Fruit fly (Drosophila melanogaster) whole organism, embryonic: ENCODE measurements around the gene CG10959.

Experiments
- Aef1 ChIP-seq: fragments of 200-800 bp; sonication (Bioruptor generic); IDR thresholded peaks from 3 replicates; pipeline ENCODE4 v1.3.6; 2022; ENCODE audit warnings: missing biosample characterization, missing genetic modification characterization
- CG10209 ChIP-seq: fragments of 200-800 bp; sonication (Bioruptor generic); optimal IDR thresholded peaks from 3 replicates; lab custom pipeline; 2017; ENCODE audit warnings: missing biosample characterization, mild to moderate bottlenecking, missing genetic modification characterization, missing genetic modification reagents
- CG1024 ChIP-seq: fragments of 200-800 bp; sonication (Bioruptor generic); IDR thresholded peaks from 2 replicates; pipeline ENCODE4 v1.3.6; 2022; ENCODE audit warnings: missing biosample characterization, missing genetic modification characterization
- CG13424 ChIP-seq: fragments of 200-800 bp; sonication (Bioruptor generic); optimal IDR thresholded peaks from 2 replicates; lab custom pipeline; 2019; ENCODE audit warnings: missing biosample characterization, mild to moderate bottlenecking, missing genetic modification characterization, moderate library complexity
- CG13775 ChIP-seq: fragments of 200-800 bp; sonication (Bioruptor generic); optimal IDR thresholded peaks from 3 replicates; lab custom pipeline; 2017; ENCODE audit warnings: missing biosample characterization, mild to moderate bottlenecking, missing genetic modification characterization
- CG14667 ChIP-seq: fragments of 200-800 bp; sonication (Bioruptor generic); IDR thresholded peaks from 2 replicates; pipeline ENCODE4 v1.3.6; 2022; ENCODE audit warnings: missing biosample characterization, missing genetic modification characterization
- CG14965 ChIP-seq: fragments of 200-800 bp; sonication (Bioruptor generic); optimal IDR thresholded peaks from 2 replicates; lab custom pipeline; 2016; ENCODE audit warnings: missing biosample characterization, missing genetic modification characterization, borderline replicate concordance
- CG15601 ChIP-seq: fragments of 200-800 bp; sonication (Bioruptor generic); optimal IDR thresholded peaks from 3 replicates; lab custom pipeline; 2019; ENCODE audit warnings: missing biosample characterization, mild to moderate bottlenecking, missing genetic modification characterization, moderate library complexity
- CG15696 ChIP-seq: fragments of 200-800 bp; sonication (Bioruptor generic); optimal IDR thresholded peaks from 2 replicates; lab custom pipeline; 2019; ENCODE audit warnings: missing biosample characterization, mild to moderate bottlenecking, missing genetic modification characterization, moderate library complexity
- CG3065 ChIP-seq: fragments of 200-800 bp; sonication (Bioruptor generic); optimal IDR thresholded peaks from 2 replicates; lab custom pipeline; 2016; ENCODE audit warnings: missing biosample characterization, missing genetic modification characterization
- CG32767 ChIP-seq: fragments of 200-800 bp; sonication (Bioruptor generic); IDR thresholded peaks from 2 replicates; pipeline ENCODE4 v1.3.6; 2022; ENCODE audit warnings: missing biosample characterization, missing genetic modification characterization
- CG33557 ChIP-seq: fragments of 200-800 bp; sonication (Bioruptor generic); optimal IDR thresholded peaks from 2 replicates; lab custom pipeline; 2019; ENCODE audit warnings: missing biosample characterization, mild to moderate bottlenecking, missing genetic modification characterization, moderate library complexity
- CG6683 ChIP-seq: fragments of 200-800 bp; sonication (Bioruptor generic); optimal IDR thresholded peaks from 2 replicates; lab custom pipeline; 2017; ENCODE audit warnings: missing biosample characterization, mild to moderate bottlenecking, missing genetic modification characterization, missing genetic modification reagents
- CG8765 ChIP-seq: fragments of 200-800 bp; sonication (Bioruptor generic); IDR thresholded peaks from 2 replicates; pipeline ENCODE4 v1.3.6; 2022; ENCODE audit warnings: missing biosample characterization, missing genetic modification characterization
- CG9437 ChIP-seq: fragments of 200-800 bp; sonication (Bioruptor generic); optimal IDR thresholded peaks from 2 replicates; lab custom pipeline; 2018; ENCODE audit warnings: missing biosample characterization, mild to moderate bottlenecking, missing genetic modification characterization
- CrebB ChIP-seq: fragments of 200-800 bp; sonication (Bioruptor generic); optimal IDR thresholded peaks from 3 replicates; lab custom pipeline; 2018; ENCODE audit warnings: missing biosample characterization, mild to moderate bottlenecking, missing genetic modification characterization
- Dip2 ChIP-seq: fragments of 200-800 bp; sonication (Bioruptor generic); IDR thresholded peaks from 2 replicates; pipeline ENCODE4 v1.3.6; 2022; ENCODE audit warnings: missing biosample characterization, missing genetic modification characterization
- Eip74EF ChIP-seq, 2 experiments: fragments of 200-800 bp in 1 of 2; fragments of >200 bp in 1 of 2; sonication (Bioruptor generic) in 1 of 2; optimal IDR thresholded peaks; 2 replicates each; lab custom pipeline; 2017 to 2019; ENCODE audit warnings: missing biosample characterization in 2 of 2, missing genetic modification characterization in 2 of 2, mild to moderate bottlenecking in 1 of 2, moderate library complexity in 1 of 2
- Hr39 ChIP-seq: fragments of >200 bp; optimal IDR thresholded peaks from 2 replicates; lab custom pipeline; 2017
- Hr51 ChIP-seq, 2 experiments: fragments of 200-800 bp; sonication (Bioruptor generic); optimal IDR thresholded peaks; 2 replicates in 1 of 2; 3 replicates in 1 of 2; lab custom pipeline; 2016 to 2018; ENCODE audit warnings: missing biosample characterization in 2 of 2, missing genetic modification characterization in 2 of 2, mild to moderate bottlenecking in 1 of 2, moderate library complexity in 1 of 2
- Lhr ChIP-seq: fragments of 200-800 bp; sonication (Bioruptor generic); optimal IDR thresholded peaks from 3 replicates; lab custom pipeline; 2017; ENCODE audit warnings: mild to moderate bottlenecking, missing biosample characterization, missing genetic modification reagents, missing genetic modification characterization
- Mes4 ChIP-seq: fragments of 200-800 bp; sonication (Bioruptor generic); optimal IDR thresholded peaks from 2 replicates; lab custom pipeline; 2016; ENCODE audit warnings: missing biosample characterization, missing genetic modification characterization
- Nf-YC ChIP-seq: fragments of 200-800 bp; optimal IDR thresholded peaks from 3 replicates; lab custom pipeline; 2019; ENCODE audit warnings: missing biosample characterization, mild to moderate bottlenecking, missing genetic modification characterization, moderate library complexity
- NfI ChIP-seq: fragments of 200-800 bp; sonication (Bioruptor generic); optimal IDR thresholded peaks from 3 replicates; lab custom pipeline; 2018; ENCODE audit warnings: missing biosample characterization, mild to moderate bottlenecking, missing genetic modification characterization, moderate library complexity
- Pdp1 ChIP-seq, 2 experiments: fragments of 200-800 bp; sonication (Bioruptor generic); optimal IDR thresholded peaks; 3 replicates each; lab custom pipeline; 2016; ENCODE audit warnings: missing biosample characterization in 2 of 2, missing genetic modification characterization in 2 of 2, mild to moderate bottlenecking in 1 of 2, moderate library complexity in 1 of 2
- Poxn ChIP-seq: fragments of 200-800 bp; sonication (Bioruptor generic); IDR thresholded peaks from 2 replicates; pipeline ENCODE4 v1.3.6; 2022; ENCODE audit warnings: missing biosample characterization, missing genetic modification characterization
- Rfx ChIP-seq: fragments of 200-800 bp; sonication (Bioruptor generic); IDR thresholded peaks from 2 replicates; pipeline ENCODE4 v1.3.6; 2022; ENCODE audit warnings: missing biosample characterization, missing genetic modification characterization
- Rx ChIP-seq: fragments of 200-800 bp; sonication (Bioruptor generic); IDR thresholded peaks from 2 replicates; pipeline ENCODE4 v1.3.6; 2022; ENCODE audit warnings: missing biosample characterization, missing genetic modification characterization
- Sry-δ ChIP-seq: fragments of 200-800 bp; sonication (Bioruptor generic); optimal IDR thresholded peaks from 2 replicates; lab custom pipeline; 2016; ENCODE audit warnings: missing biosample characterization, missing genetic modification characterization
- Trl ChIP-seq, 3 experiments: fragments of >200 bp in 2 of 3; fragments of 200-800 bp in 1 of 3; sonication (Bioruptor generic) in 1 of 3; optimal IDR thresholded peaks; 2 replicates in 1 of 3; 3 replicates in 2 of 3; lab custom pipeline; 2016 to 2017; ENCODE audit warnings: missing biosample characterization in 1 of 3, missing genetic modification characterization in 1 of 3
- abd-A ChIP-seq: fragments of 200-800 bp; sonication (Bioruptor generic); optimal IDR thresholded peaks from 3 replicates; lab custom pipeline; 2019; ENCODE audit warnings: missing biosample characterization, mild to moderate bottlenecking, missing genetic modification characterization, moderate library complexity
- aop ChIP-seq: fragments of 200-800 bp; sonication (Bioruptor generic); IDR thresholded peaks from 2 replicates; pipeline ENCODE4 v1.3.6; 2022; ENCODE audit warnings: missing biosample characterization, missing genetic modification characterization
- ase ChIP-seq: fragments of 200-800 bp; sonication (Bioruptor generic); IDR thresholded peaks from 3 replicates; pipeline ENCODE4 v1.3.6; 2022; ENCODE audit warnings: missing biosample characterization, missing genetic modification characterization
- ash1 ChIP-seq: fragments of 200-800 bp; sonication (Bioruptor generic); optimal IDR thresholded peaks from 2 replicates; lab custom pipeline; 2018; ENCODE audit warnings: missing biosample characterization, mild to moderate bottlenecking, missing genetic modification characterization
- chn ChIP-seq: fragments of 200-800 bp; sonication (Bioruptor generic); optimal IDR thresholded peaks from 2 replicates; lab custom pipeline; 2016; ENCODE audit warnings: missing biosample characterization, missing genetic modification characterization
- esg ChIP-seq: fragments of 200-800 bp; sonication (Bioruptor generic); conservative IDR thresholded peaks from 2 replicates; pipeline ENCODE4 v1.3.6; 2022; ENCODE audit warnings: missing biosample characterization, missing genetic modification characterization
- eyg ChIP-seq: fragments of 200-800 bp; sonication (Bioruptor generic); optimal IDR thresholded peaks from 3 replicates; lab custom pipeline; 2016; ENCODE audit warnings: missing biosample characterization, missing genetic modification characterization
- fd102C ChIP-seq: fragments of 200-800 bp; sonication (Bioruptor generic); optimal IDR thresholded peaks from 2 replicates; lab custom pipeline; 2018; ENCODE audit warnings: missing biosample characterization, mild to moderate bottlenecking, missing genetic modification characterization, moderate library complexity
- ftz-f1 ChIP-seq: fragments of 200-800 bp; sonication (Bioruptor generic); optimal IDR thresholded peaks from 2 replicates; lab custom pipeline; 2016; ENCODE audit warnings: missing biosample characterization, missing genetic modification characterization
- gfzf ChIP-seq: fragments of 200-800 bp; sonication (Bioruptor generic); optimal IDR thresholded peaks from 2 replicates; lab custom pipeline; 2016; ENCODE audit warnings: missing biosample characterization, mild to moderate bottlenecking, missing genetic modification characterization, moderate library complexity
- grau ChIP-seq: fragments of 200-800 bp; optimal IDR thresholded peaks from 3 replicates; lab custom pipeline; 2019; ENCODE audit warnings: missing biosample characterization, mild to moderate bottlenecking, missing genetic modification characterization, moderate library complexity
- knrl ChIP-seq: fragments of 200-800 bp; sonication (Bioruptor generic); IDR thresholded peaks from 3 replicates; pipeline ENCODE4 v1.3.6; 2022; ENCODE audit warnings: missing biosample characterization, missing genetic modification characterization; ENCODE audit not compliant: partially characterized antibody
- pros ChIP-seq: fragments of 200-800 bp; sonication (Bioruptor generic); optimal IDR thresholded peaks from 3 replicates; lab custom pipeline; 2019; ENCODE audit warnings: missing biosample characterization, mild to moderate bottlenecking, missing genetic modification characterization, moderate library complexity
- sd ChIP-seq: fragments of 200-800 bp; sonication (Bioruptor generic); optimal IDR thresholded peaks from 3 replicates; lab custom pipeline; 2018; ENCODE audit warnings: missing biosample characterization, mild to moderate bottlenecking, missing genetic modification characterization, moderate library complexity

Gene CG10959

DNA sequence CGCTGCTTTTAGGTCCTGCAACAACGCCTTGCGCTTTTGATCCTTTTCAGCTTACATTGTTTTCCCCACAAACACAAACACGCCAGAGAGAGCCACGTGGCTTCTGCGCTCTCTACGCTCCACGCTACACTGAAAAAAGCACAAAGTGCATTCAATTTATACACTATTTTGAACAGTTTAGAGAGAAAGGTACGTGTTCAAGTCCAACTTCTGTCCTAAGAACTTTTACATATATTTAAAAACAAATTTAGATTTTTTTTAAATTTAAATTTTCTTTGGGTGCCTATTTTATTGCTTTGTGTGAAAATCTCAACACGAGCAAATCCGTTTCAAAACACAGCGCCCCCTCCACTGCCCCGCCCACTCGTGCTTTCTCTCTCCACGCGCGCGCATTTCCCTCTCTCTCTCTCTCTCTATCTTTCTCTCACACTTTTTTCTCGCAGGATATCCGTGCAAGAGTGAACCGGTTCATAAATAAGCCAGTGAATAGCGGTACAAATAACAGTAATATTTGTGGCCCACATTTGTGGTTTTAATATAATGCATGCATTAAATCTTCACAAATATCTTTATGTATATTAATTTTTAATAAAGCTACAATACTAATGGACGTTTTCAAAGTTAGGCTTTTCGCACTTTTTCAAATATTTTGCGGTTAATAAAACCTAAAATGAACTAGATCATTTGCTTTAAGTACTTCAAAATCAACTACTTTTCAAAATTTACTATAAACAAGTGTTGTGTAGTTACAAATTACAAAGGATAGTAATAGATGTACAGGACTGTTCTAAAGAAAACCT is 48.4 kb upstream of the CG10959 start (continued):
- TF ChIP-seq ase (GFP tag; lab: Robert Waterston, UW) (peak; percentile 75), sd (tag; lab: Kevin White, UChicago) (peak; percentile 39), ash1 (GFP tag; lab: Kevin White, UChicago) (peak; percentile 2), Hr51 (GFP tag; optimal IDR thresholded peaks at IDR 0.05; lab: Kevin White, UChicago) (peak; percentile 49 to 87), aop (GFP tag; lab: Robert Waterston, UW) (no peak), CrebB (tag; lab: Kevin White, UChicago) (peak; percentile 74), Mes4 (GFP tag; lab: Kevin White, UChicago) (peak; percentile 26), Sry-δ (no peak), abd-A (peak; percentile 61), NfI (GFP tag; lab: Kevin White, UChicago) (peak; percentile 77), CG6683 (GFP tag; lab: Kevin White, UChicago) (peak; percentile 74), CG14965 (GFP tag; lab: Kevin White, UChicago) (no peak), CG3065 (GFP tag; lab: Kevin White, UChicago) (peak; percentile 59), Poxn (GFP tag; lab: Robert Waterston, UW) (peak; percentile 52), gfzf (GFP tag; lab: Kevin White, UChicago) (no peak), CG13424 (peak; percentile 81), Lhr (GFP tag; lab: Kevin White, UChicago) (peak; percentile 26), Hr39 (lab: Kevin White, UChicago) (no peak), Pdp1 (GFP tag; optimal IDR thresholded peaks at IDR 0.05; lab: Kevin White, UChicago) (peak; percentile 59), knrl (GFP tag; lab: Robert Waterston, UW) (no peak), CG33557 (GFP tag; lab: Kevin White, UChicago) (no peak), CG15696 (tag; lab: Kevin White, UChicago) (peak; percentile 36), Rx (GFP tag; lab: Robert Waterston, UW) (peak; percentile 82), eyg (GFP tag; lab: Kevin White, UChicago) (no peak), CG14667 (GFP tag; lab: Robert Waterston, UW) (peak; percentile 71), CG32767 (GFP tag; lab: Robert Waterston, UW) (peak; percentile 56), pros (GFP tag; lab: Kevin White, UChicago) (no peak), CG8765 (no peak), CG1024 (GFP tag; lab: Robert Waterston, UW) (peak; percentile 62), Dip2 (no peak), ftz-f1 (no peak), Nf-YC (peak; percentile 62), CG9437 (GFP tag; lab: Kevin White, UChicago) (peak; percentile 64), esg (peak; percentile 81), CG10209 (peak; percentile 74), Aef1 (GFP tag; lab: Robert Waterston, UW) (peak; percentile 81), Rfx (peak; percentile 87), chn (GFP tag; lab: Kevin White, UChicago) (peak; percentile 67), CG13775 (GFP tag; lab: Kevin White, UChicago) (peak; percentile 77), grau (tag; lab: Kevin White, UChicago) (peak; percentile 83), fd102C (GFP tag; lab: Kevin White, UChicago) (no peak), Trl (optimal IDR thresholded peaks at IDR 0.05; lab: Kevin White, UChicago) (peak; percentile 60 to 61), Trl (GFP tag; optimal IDR thresholded peaks at IDR 0.05; lab: Kevin White, UChicago) (peak; percentile 49), CG15601 (tag; lab: Kevin White, UChicago) (peak; percentile 77), Eip74EF (GFP tag; optimal IDR thresholded peaks at IDR 0.05; lab: Kevin White, UChicago) (peak in 1 of 2 experiments; percentile 79)
